Fruit fly (Drosophila melanogaster): Measurements from ENCODE around the gene SC35.

DNA sequence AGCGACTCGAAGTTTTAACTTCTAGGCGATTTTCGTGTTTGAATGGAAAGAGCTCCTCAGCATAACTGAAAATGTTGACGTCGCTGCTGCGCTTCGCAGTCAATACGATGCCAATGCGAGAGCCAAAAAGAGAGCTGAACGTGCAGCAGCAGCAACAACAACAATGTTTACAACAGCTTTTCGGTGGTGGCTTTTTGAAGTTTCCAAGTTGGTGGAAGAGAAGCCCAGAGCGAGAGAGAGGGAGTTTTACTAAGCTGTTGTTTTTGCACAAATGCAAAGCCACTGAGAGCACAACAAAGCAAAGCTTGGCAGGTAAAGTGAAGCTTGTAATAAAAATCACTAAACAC is 49.0 kb upstream of the SC35 start:
- TF ChIP-seq Myc (optimal IDR thresholded peaks at IDR 0.05) (no peak), h (optimal IDR thresholded peaks at IDR 0.05) (no peak), Sin3A (optimal IDR thresholded peaks at IDR 0.05) (no peak), insv (optimal IDR thresholded peaks at IDR 0.05) (no peak), psq (optimal IDR thresholded peaks at IDR 0.05) (no peak), ttk (optimal IDR thresholded peaks at IDR 0.05) (no peak)

Measured in Kc167 (cell line).